Fruit fly (Drosophila melanogaster): ENCODE results near the gene CG1971.
A peak's percentile ranks its signal among the peaks of the same experiment; 100 is the strongest.

CG1971 gene

DNA sequence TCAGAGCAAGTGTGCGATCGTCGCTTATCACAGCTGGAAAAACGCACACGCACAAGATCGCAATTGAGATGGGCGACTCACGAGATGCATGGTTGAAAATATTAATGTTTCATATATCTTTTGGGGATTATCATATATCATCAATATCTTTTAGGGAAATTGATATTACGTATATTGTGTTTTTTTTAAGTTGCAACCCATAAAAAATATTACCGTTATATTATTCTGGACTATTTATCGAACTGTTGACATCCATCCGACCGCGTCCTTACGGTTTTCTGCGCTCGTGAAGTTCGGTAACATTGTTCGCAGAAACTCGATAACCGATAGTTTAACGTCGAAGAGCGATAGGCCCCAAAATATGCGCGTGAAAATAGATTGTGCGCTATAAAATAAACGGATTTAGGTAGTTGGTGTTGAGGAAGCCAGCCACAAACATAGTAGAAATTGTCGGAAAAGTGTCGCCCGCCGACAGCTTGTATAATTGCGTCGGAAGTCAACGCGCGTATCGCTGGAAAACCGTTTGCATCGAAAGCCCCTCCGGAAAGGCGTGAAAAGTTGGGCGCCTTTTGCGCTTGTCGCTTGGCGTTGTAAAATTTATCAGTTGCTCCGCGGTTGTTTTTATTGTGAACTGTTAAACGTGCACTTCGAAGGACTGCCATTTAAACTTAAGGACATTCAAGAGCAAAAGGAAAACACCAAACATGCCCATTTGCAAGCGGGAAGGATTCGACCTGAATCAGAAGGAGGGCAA lies 11.4 kb upstream of the CG1971 start, which contains the start of the genes Mccc1 and Acf:
TSS of gene Mccc1 (minus strand) at position 244 of the 754 bp plus-strand sequence.
TSS of gene Acf (plus strand) at position 318 of the 754 bp plus-strand sequence.
- TF ChIP-seq GATAd (GFP tag; optimal IDR thresholded peaks at IDR 0.05) (peak; percentile 38), ey (GFP tag; optimal IDR thresholded peaks at IDR 0.05) (no peak), Mio (GFP tag; optimal IDR thresholded peaks at IDR 0.05) (no peak), lola (GFP tag; optimal IDR thresholded peaks at IDR 0.05) (no peak), Rel (GFP tag; optimal IDR thresholded peaks at IDR 0.05) (no peak), Rel (tag; optimal IDR thresholded peaks at IDR 0.05) (no peak), Dif (GFP tag; optimal IDR thresholded peaks at IDR 0.05; ENCODE audit: partially characterized antibody) (no peak), sage (GFP tag; optimal IDR thresholded peaks at IDR 0.05) (no peak), CG32264 (GFP tag; optimal IDR thresholded peaks at IDR 0.05) (peak; percentile 10), Sp1 (GFP tag; optimal IDR thresholded peaks at IDR 0.05) (no peak), rgr (GFP tag; optimal IDR thresholded peaks at IDR 0.05) (no peak), dsf (GFP tag; optimal IDR thresholded peaks at IDR 0.05; ENCODE audit: borderline replicate concordance) (peak; percentile 23), psq (GFP tag; optimal IDR thresholded peaks at IDR 0.05) (peak; percentile 17), foxo (GFP tag; optimal IDR thresholded peaks at IDR 0.05) (no peak), jim (GFP tag; optimal IDR thresholded peaks at IDR 0.05) (no peak), sv (GFP tag; optimal IDR thresholded peaks at IDR 0.05) (peak; percentile 36), Hr83 (GFP tag; optimal IDR thresholded peaks at IDR 0.05; ENCODE audit: poor library complexity, severe bottlenecking) (peak; percentile 44), Dfd (GFP tag; optimal IDR thresholded peaks at IDR 0.05) (no peak)

DNA sequence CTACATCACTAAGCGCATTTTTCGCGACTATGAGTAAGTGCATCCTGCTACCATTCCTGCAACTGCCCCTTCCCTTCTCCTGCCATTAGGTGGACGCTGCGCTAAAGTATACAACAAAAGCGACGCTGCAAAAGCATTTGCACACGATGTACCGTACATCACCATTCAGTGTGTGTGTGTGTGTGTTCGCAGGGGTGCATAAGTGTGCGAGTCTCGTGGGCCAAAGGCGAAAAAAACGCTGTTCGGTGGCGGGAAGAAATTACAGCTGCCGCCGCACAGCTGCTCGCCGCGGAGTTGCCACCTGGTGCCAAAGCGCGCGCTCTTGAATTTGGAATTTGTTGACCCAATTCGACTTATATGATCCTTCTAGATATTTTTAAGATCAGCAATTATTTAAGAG lies 10.8 kb upstream of the CG1971 start:
- TF ChIP-seq usp (GFP tag; optimal IDR thresholded peaks at IDR 0.05) (no peak), dl (GFP tag; optimal IDR thresholded peaks at IDR 0.05; ENCODE audit: insufficient read depth in 1 of 2, partially characterized antibody in 2 of 2) (peak in 1 of 2 experiments; percentile 14), Abd-B (GFP tag; optimal IDR thresholded peaks at IDR 0.05) (no peak), N (GFP tag; optimal IDR thresholded peaks at IDR 0.05) (peak; percentile 30), CG32264 (GFP tag; optimal IDR thresholded peaks at IDR 0.05) (peak; percentile 13)

DNA sequence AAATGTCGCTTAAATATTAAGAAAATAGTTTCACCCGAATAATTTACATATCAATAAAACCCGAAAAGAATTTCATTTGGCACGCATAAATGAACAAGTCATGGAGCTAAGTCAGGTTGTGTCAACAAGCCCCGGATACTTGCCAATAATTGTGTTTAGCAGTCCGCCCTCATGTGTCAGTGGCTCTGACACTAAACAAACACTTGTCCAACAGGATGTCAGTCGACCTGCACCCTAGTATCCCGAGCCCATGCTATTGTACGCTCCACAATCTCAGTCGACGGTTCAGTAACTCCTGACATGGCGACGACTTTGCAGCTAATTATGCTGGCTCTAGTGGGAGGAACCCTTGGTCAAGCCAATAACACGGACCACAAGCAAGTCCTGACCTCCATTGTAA lies 4.6 kb upstream of the CG1971 start, which contains the start of gene Ir100a:
TSS of gene Ir100a (plus strand) at position 301 of the 400 bp plus-strand sequence.
- TF ChIP-seq CG9705 (GFP tag; optimal IDR thresholded peaks at IDR 0.05) (no peak), N (GFP tag; optimal IDR thresholded peaks at IDR 0.05) (no peak), jim (GFP tag; optimal IDR thresholded peaks at IDR 0.05) (no peak), Hr83 (GFP tag; optimal IDR thresholded peaks at IDR 0.05; ENCODE audit: poor library complexity, severe bottlenecking) (no peak), h (GFP tag; optimal IDR thresholded peaks at IDR 0.05) (no peak), GATAd (GFP tag; optimal IDR thresholded peaks at IDR 0.05) (no peak), fru (GFP tag; optimal IDR thresholded peaks at IDR 0.05) (no peak), Hr78 (GFP tag; optimal IDR thresholded peaks at IDR 0.05) (no peak)

DNA sequence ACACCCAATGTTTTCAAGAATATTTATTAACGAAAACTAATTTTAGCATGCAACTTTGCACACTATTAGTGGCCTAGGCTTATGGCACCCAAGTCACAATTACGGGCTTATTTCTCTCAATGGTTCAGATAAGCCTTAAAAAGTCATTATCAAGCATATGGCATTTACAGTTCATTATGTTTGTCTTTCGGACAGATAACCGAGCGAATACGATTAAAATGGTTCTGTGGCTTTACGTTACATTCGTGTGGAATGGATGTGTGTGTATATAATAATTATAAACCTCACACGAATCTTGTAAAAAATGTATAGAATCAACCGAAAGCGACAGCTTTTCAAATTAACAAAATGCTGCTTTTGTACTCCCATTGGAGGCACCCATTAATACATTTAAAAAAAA lies 3.3 kb downstream of the CG1971 start:
- peak; percentile 15 for TF ChIP-seq sage (GFP tag; optimal IDR thresholded peaks at IDR 0.05)
- TF ChIP-seq Dif (GFP tag; optimal IDR thresholded peaks at IDR 0.05; ENCODE audit: partially characterized antibody) = no peak

DNA sequence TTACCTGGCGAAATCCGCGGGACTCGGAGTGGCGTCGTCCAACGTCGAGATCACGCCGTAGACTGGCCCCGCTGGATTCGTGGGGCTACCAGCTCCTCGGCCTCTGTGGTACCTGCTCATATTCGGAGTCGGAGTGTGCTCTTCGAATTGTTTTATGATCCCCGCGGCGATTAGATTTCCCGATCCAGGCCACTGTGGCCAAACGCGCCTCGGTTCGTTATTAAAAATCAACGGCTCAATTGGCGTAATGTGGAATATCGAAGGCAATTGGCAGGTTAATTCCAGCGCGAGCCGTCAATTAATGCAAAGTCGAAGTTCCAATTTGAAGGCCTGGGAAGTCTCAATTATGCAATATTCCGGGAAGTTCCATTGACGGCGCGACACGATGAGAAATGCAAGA lies 4.4 kb downstream of the CG1971 start:
- no peak for TF ChIP-seq GATAd (GFP tag; optimal IDR thresholded peaks at IDR 0.05)
- TF ChIP-seq ey (GFP tag; optimal IDR thresholded peaks at IDR 0.05) = no peak
- no peak for TF ChIP-seq CG32264 (GFP tag; optimal IDR thresholded peaks at IDR 0.05)
- no peak for TF ChIP-seq rgr (GFP tag; optimal IDR thresholded peaks at IDR 0.05)
- TF ChIP-seq Hnf4 (GFP tag; optimal IDR thresholded peaks at IDR 0.05) = no peak
- no peak for TF ChIP-seq N (GFP tag; optimal IDR thresholded peaks at IDR 0.05)
- no peak for TF ChIP-seq foxo (GFP tag; optimal IDR thresholded peaks at IDR 0.05)
- no peak for TF ChIP-seq dl (GFP tag; optimal IDR thresholded peaks at IDR 0.05; ENCODE audit: insufficient read depth in 1 of 2, partially characterized antibody in 2 of 2)
- no peak for TF ChIP-seq dsf (GFP tag; optimal IDR thresholded peaks at IDR 0.05; ENCODE audit: borderline replicate concordance)
- TF ChIP-seq fru (GFP tag; optimal IDR thresholded peaks at IDR 0.05) = no peak

DNA sequence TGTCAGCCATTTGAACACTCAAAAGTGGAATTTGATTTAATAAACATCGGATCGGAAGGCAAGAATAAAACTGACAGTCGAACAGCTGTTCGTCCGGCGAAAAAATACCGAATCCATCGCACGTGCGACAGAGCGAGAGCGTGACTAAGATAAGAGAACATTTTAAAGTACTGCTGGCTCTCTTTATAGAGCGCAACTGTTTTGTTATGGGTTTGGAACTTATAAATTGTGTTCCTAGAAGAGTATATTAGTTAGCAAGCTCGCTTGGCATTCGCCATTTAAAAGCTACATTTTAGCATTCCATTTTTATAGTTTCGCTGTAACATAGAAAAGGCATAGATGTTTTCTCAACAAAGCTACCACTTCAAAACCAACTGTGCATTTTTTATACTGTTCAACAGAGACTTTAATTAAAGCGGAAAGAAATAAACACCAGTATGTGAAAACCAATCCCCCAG lies 4.8 kb downstream of the CG1971 start, which contains the start of gene Rift:
TSS of gene Rift (minus strand) at position 114 of the 458 bp plus-strand sequence.
- no peak for TF ChIP-seq usp (GFP tag; optimal IDR thresholded peaks at IDR 0.05)
- peak in 1 of 2 experiments; percentile 36 for TF ChIP-seq foxo (GFP tag; optimal IDR thresholded peaks at IDR 0.05)
- no peak for TF ChIP-seq psq (GFP tag; optimal IDR thresholded peaks at IDR 0.05)
- TF ChIP-seq sage (GFP tag; optimal IDR thresholded peaks at IDR 0.05) = peak; percentile 8
- TF ChIP-seq jim (GFP tag; optimal IDR thresholded peaks at IDR 0.05) = no peak
- TF ChIP-seq Abd-B (GFP tag; optimal IDR thresholded peaks at IDR 0.05) = no peak
- TF ChIP-seq fru (GFP tag; optimal IDR thresholded peaks at IDR 0.05) = no peak
- no peak for TF ChIP-seq Vsx2 (GFP tag; optimal IDR thresholded peaks at IDR 0.05; ENCODE audit: partially characterized antibody)
- TF ChIP-seq br (GFP tag; optimal IDR thresholded peaks at IDR 0.05) = no peak
- TF ChIP-seq GATAd (GFP tag; optimal IDR thresholded peaks at IDR 0.05) = no peak
- TF ChIP-seq woc (GFP tag; optimal IDR thresholded peaks at IDR 0.05) = no peak
- no peak for TF ChIP-seq ey (GFP tag; optimal IDR thresholded peaks at IDR 0.05)
- peak; percentile 16 for TF ChIP-seq HLH106 (tag; optimal IDR thresholded peaks at IDR 0.05)
- no peak for TF ChIP-seq Sp1 (GFP tag; optimal IDR thresholded peaks at IDR 0.05)
- TF ChIP-seq Hr78 (GFP tag; optimal IDR thresholded peaks at IDR 0.05) = no peak
- no peak for TF ChIP-seq Jra (GFP tag; optimal IDR thresholded peaks at IDR 0.05)
- peak in 1 of 2 experiments; percentile 62 for TF ChIP-seq dl (GFP tag; optimal IDR thresholded peaks at IDR 0.05; ENCODE audit: insufficient read depth in 1 of 2, partially characterized antibody in 2 of 2)
- TF ChIP-seq Dfd (GFP tag; optimal IDR thresholded peaks at IDR 0.05) = no peak
- no peak for TF ChIP-seq tai (GFP tag; optimal IDR thresholded peaks at IDR 0.05)
- TF ChIP-seq OdsH (GFP tag; optimal IDR thresholded peaks at IDR 0.05) = peak; percentile 33
- no peak for TF ChIP-seq CG32264 (GFP tag; optimal IDR thresholded peaks at IDR 0.05)
- TF ChIP-seq Rel (GFP tag; optimal IDR thresholded peaks at IDR 0.05) = no peak
- no peak for TF ChIP-seq Rel (tag; optimal IDR thresholded peaks at IDR 0.05)
- peak; percentile 11 for TF ChIP-seq rgr (GFP tag; optimal IDR thresholded peaks at IDR 0.05)
